Worm (Caenorhabditis elegans): ENCODE measurements around the gene C50E3.6.

DNA sequence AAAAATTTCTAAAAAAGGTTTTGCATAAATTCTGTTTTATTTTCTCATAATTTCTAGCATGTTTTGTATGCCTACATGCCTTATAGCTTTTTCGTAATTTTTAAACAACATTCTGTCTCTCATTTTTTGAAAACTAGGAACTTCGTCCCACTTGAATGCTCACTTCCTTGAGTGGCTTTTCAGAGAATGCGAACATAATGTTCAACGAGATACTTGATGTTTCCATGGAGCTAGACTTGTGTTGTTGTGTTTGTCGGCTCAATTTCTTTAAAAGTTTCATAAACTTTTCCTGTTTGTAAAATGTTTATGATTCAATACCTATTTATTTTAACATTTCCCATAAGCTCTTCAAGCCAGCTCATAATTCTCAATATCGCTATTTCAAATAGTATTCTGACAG is 14.5 kb upstream of the C50E3.6 start, which contains the start of gene clec-213:
- TF ChIP-seq ceh-79 (tag; optimal IDR thresholded peaks at IDR 0.05) (no peak), atf-7 (tag; optimal IDR thresholded peaks at IDR 0.05) (no peak), mel-28 (tag; optimal IDR thresholded peaks at IDR 0.05; ENCODE audit: borderline replicate concordance) (no peak), unc-62 (GFP tag; optimal IDR thresholded peaks at IDR 0.05) (no peak), dpl-1 (GFP tag; optimal IDR thresholded peaks at IDR 0.05) (no peak), Y79H2A.3 (GFP tag; conservative IDR thresholded peaks at IDR 0.05) (no peak)

Data from whole organism, young adult.